Fruit fly (Drosophila melanogaster) whole organism, embryonic: ENCODE results near the gene CG6766.

Experiments used
- Bgb ChIP-seq: fragments of 200-800 bp; sonication (Bioruptor generic); IDR thresholded peaks from 2 replicates; pipeline ENCODE4 v1.3.6; 2022; ENCODE audit warnings: missing biosample characterization, missing genetic modification characterization; ENCODE audit not compliant: partially characterized antibody
- CG10462 ChIP-seq: fragments of 200-800 bp; sonication (Bioruptor generic); optimal IDR thresholded peaks from 2 replicates; lab custom pipeline; 2016; ENCODE audit warnings: missing biosample characterization, missing genetic modification characterization
- CG10654 ChIP-seq: fragments of 200-800 bp; sonication (Bioruptor generic); optimal IDR thresholded peaks from 2 replicates; lab custom pipeline; 2016; ENCODE audit warnings: missing biosample characterization, missing genetic modification characterization
- CG11456 ChIP-seq: fragments of 200-800 bp; sonication (Bioruptor generic); IDR thresholded peaks from 3 replicates; pipeline ENCODE4 v1.3.6; 2022; ENCODE audit warnings: missing biosample characterization, missing genetic modification characterization
- CG13287 ChIP-seq: fragments of 200-800 bp; sonication (Bioruptor generic); IDR thresholded peaks from 2 replicates; pipeline ENCODE4 v1.3.6; 2022; ENCODE audit warnings: missing biosample characterization, missing genetic modification characterization; ENCODE audit not compliant: partially characterized antibody
- CG13296 ChIP-seq: fragments of 200-800 bp; sonication (Bioruptor generic); optimal IDR thresholded peaks from 3 replicates; lab custom pipeline; 2018; ENCODE audit warnings: missing biosample characterization, mild to moderate bottlenecking, missing genetic modification characterization
- CG1602 ChIP-seq: fragments of 200-800 bp; sonication (Bioruptor generic); optimal IDR thresholded peaks from 3 replicates; lab custom pipeline; 2016; ENCODE audit warnings: missing biosample characterization, missing genetic modification characterization
- CG17612 ChIP-seq: fragments of 200-800 bp; sonication (Bioruptor generic); IDR thresholded peaks from 2 replicates; pipeline ENCODE4 v1.3.6; 2022; ENCODE audit warnings: missing biosample characterization, missing genetic modification characterization
- CG1832 ChIP-seq: fragments of 200-800 bp; sonication (Bioruptor generic); optimal IDR thresholded peaks from 2 replicates; lab custom pipeline; 2017; ENCODE audit warnings: missing biosample characterization, mild to moderate bottlenecking, missing genetic modification characterization, inconsistent platforms
- CG31224 ChIP-seq: fragments of 200-800 bp; sonication (Bioruptor generic); IDR thresholded peaks from 2 replicates; pipeline ENCODE4 v1.3.6; 2022; ENCODE audit warnings: missing biosample characterization, missing genetic modification characterization
- CG31388 ChIP-seq: fragments of 200-800 bp; sonication (Bioruptor generic); optimal IDR thresholded peaks from 2 replicates; lab custom pipeline; 2016; ENCODE audit warnings: missing biosample characterization, missing genetic modification characterization
- CG32767 ChIP-seq: fragments of 200-800 bp; sonication (Bioruptor generic); IDR thresholded peaks from 2 replicates; pipeline ENCODE4 v1.3.6; 2022; ENCODE audit warnings: missing biosample characterization, missing genetic modification characterization
- CG3407 ChIP-seq: fragments of 200-800 bp; sonication (Bioruptor generic); optimal IDR thresholded peaks from 2 replicates; lab custom pipeline; 2018; ENCODE audit warnings: missing biosample characterization, mild to moderate bottlenecking, missing genetic modification characterization
- CG34376 ChIP-seq: fragments of 200-800 bp; sonication (Bioruptor generic); optimal IDR thresholded peaks from 2 replicates; lab custom pipeline; 2018; ENCODE audit warnings: missing biosample characterization, mild to moderate bottlenecking, missing genetic modification characterization
- CG3726 ChIP-seq: fragments of 200-800 bp; sonication (Bioruptor generic); IDR thresholded peaks from 3 replicates; pipeline ENCODE4, ENCODE4 v1.3.6; 2022; ENCODE audit warnings: missing biosample characterization, missing genetic modification characterization
- CG3847 ChIP-seq: fragments of 200-800 bp; sonication (Bioruptor generic); IDR thresholded peaks from 2 replicates; pipeline ENCODE4 v1.3.6; 2022; ENCODE audit warnings: missing biosample characterization, missing genetic modification characterization
- CG6175 ChIP-seq: fragments of 200-800 bp; sonication (Bioruptor generic); IDR thresholded peaks from 3 replicates; pipeline ENCODE4 v1.3.6; 2022; ENCODE audit warnings: missing biosample characterization, missing genetic modification characterization
- CG6813 ChIP-seq: fragments of 200-800 bp; sonication (Bioruptor generic); optimal IDR thresholded peaks from 2 replicates; lab custom pipeline; 2017; ENCODE audit warnings: missing biosample characterization, missing genetic modification characterization, mild to moderate bottlenecking, moderate library complexity, missing genetic modification reagents
- CG7556 ChIP-seq: fragments of 200-800 bp; sonication (Bioruptor generic); optimal IDR thresholded peaks from 2 replicates; lab custom pipeline; 2017; ENCODE audit warnings: missing biosample characterization, mild to moderate bottlenecking, missing genetic modification characterization
- CG9609 ChIP-seq: fragments of 200-800 bp; sonication (Bioruptor generic); optimal IDR thresholded peaks from 3 replicates; lab custom pipeline; 2016; ENCODE audit warnings: missing biosample characterization, missing genetic modification characterization
- E2f2 ChIP-seq: fragments of 200-800 bp; sonication (Bioruptor generic); IDR thresholded peaks from 2 replicates; pipeline ENCODE4 v1.3.6; 2022; ENCODE audit warnings: missing biosample characterization, missing genetic modification characterization
- GATAe ChIP-seq: fragments of 200-800 bp; sonication (Bioruptor generic); conservative IDR thresholded peaks from 2 replicates; pipeline ENCODE4 v1.3.6; 2022; ENCODE audit warnings: missing biosample characterization, missing genetic modification characterization
- Hmx ChIP-seq: fragments of 200-800 bp; sonication (Bioruptor generic); optimal IDR thresholded peaks from 2 replicates; lab custom pipeline; 2016; ENCODE audit warnings: missing biosample characterization, missing genetic modification characterization
- MESR4 ChIP-seq: fragments of 200-800 bp; sonication (Bioruptor generic); optimal IDR thresholded peaks from 2 replicates; lab custom pipeline; 2018; ENCODE audit warnings: missing biosample characterization, mild to moderate bottlenecking, missing genetic modification characterization, moderate library complexity
- Myb ChIP-seq: fragments of 200-800 bp; sonication (Bioruptor generic); optimal IDR thresholded peaks from 2 replicates; lab custom pipeline; 2016; ENCODE audit warnings: missing biosample characterization, missing genetic modification characterization
- NfI ChIP-seq: fragments of 200-800 bp; sonication (Bioruptor generic); optimal IDR thresholded peaks from 3 replicates; lab custom pipeline; 2018; ENCODE audit warnings: missing biosample characterization, mild to moderate bottlenecking, missing genetic modification characterization, moderate library complexity
- Pdp1 ChIP-seq, 2 experiments: fragments of 200-800 bp; sonication (Bioruptor generic); optimal IDR thresholded peaks; 3 replicates each; lab custom pipeline; 2016; ENCODE audit warnings: missing biosample characterization in 2 of 2, missing genetic modification characterization in 2 of 2, mild to moderate bottlenecking in 1 of 2, moderate library complexity in 1 of 2
- Ravus ChIP-seq: fragments of 200-800 bp; sonication (Bioruptor generic); IDR thresholded peaks from 2 replicates; pipeline ENCODE4 v1.3.6; 2022; ENCODE audit warnings: missing biosample characterization, missing genetic modification characterization
- Rfx ChIP-seq: fragments of 200-800 bp; sonication (Bioruptor generic); IDR thresholded peaks from 2 replicates; pipeline ENCODE4 v1.3.6; 2022; ENCODE audit warnings: missing biosample characterization, missing genetic modification characterization
- Sox100B ChIP-seq: fragments of 200-800 bp; sonication (Bioruptor generic); optimal IDR thresholded peaks from 3 replicates; lab custom pipeline; 2018; ENCODE audit warnings: missing biosample characterization, mild to moderate bottlenecking, missing genetic modification characterization
- amos ChIP-seq: fragments of 200-800 bp; sonication (Bioruptor generic); IDR thresholded peaks from 2 replicates; pipeline ENCODE4 v1.3.6; 2022; ENCODE audit warnings: missing biosample characterization, missing genetic modification characterization; ENCODE audit not compliant: partially characterized antibody
- btn ChIP-seq: fragments of 200-800 bp; sonication (Bioruptor generic); optimal IDR thresholded peaks from 2 replicates; lab custom pipeline; 2016; ENCODE audit warnings: missing biosample characterization, missing genetic modification characterization
- cad ChIP-seq: fragments of >200 bp; optimal IDR thresholded peaks from 2 replicates; lab custom pipeline; 2017; ENCODE audit warnings: missing biosample characterization, missing genetic modification characterization
- corto ChIP-seq: fragments of 200-800 bp; sonication (Bioruptor generic); optimal IDR thresholded peaks from 2 replicates; lab custom pipeline; 2016; ENCODE audit warnings: missing biosample characterization, mild to moderate bottlenecking, missing genetic modification characterization, moderate library complexity
- emc ChIP-seq: fragments of 200-800 bp; sonication (Bioruptor generic); optimal IDR thresholded peaks from 2 replicates; lab custom pipeline; 2016; ENCODE audit warnings: missing biosample characterization, missing genetic modification characterization
- grn ChIP-seq: fragments of 200-800 bp; sonication (Bioruptor generic); optimal IDR thresholded peaks from 3 replicates; lab custom pipeline; 2017; ENCODE audit warnings: missing biosample characterization, missing genetic modification characterization
- gt ChIP-seq: fragments of 200-800 bp; sonication (Bioruptor generic); IDR thresholded peaks from 2 replicates; pipeline ENCODE4 v1.3.6; 2022; ENCODE audit warnings: missing biosample characterization, missing genetic modification characterization
- kni ChIP-seq: fragments of 200-800 bp; sonication (Bioruptor generic); optimal IDR thresholded peaks from 3 replicates; lab custom pipeline; 2017; ENCODE audit warnings: mild to moderate bottlenecking, missing biosample characterization, missing genetic modification reagents, missing genetic modification characterization
- knrl ChIP-seq: fragments of 200-800 bp; sonication (Bioruptor generic); IDR thresholded peaks from 3 replicates; pipeline ENCODE4 v1.3.6; 2022; ENCODE audit warnings: missing biosample characterization, missing genetic modification characterization; ENCODE audit not compliant: partially characterized antibody
- lilli ChIP-seq: fragments of 200-800 bp; sonication (Bioruptor generic); optimal IDR thresholded peaks from 3 replicates; lab custom pipeline; 2016; ENCODE audit warnings: missing biosample characterization, missing genetic modification characterization
- mam ChIP-seq: fragments of 200-800 bp; sonication (Bioruptor generic); optimal IDR thresholded peaks from 3 replicates; lab custom pipeline; 2016; ENCODE audit warnings: missing biosample characterization, missing genetic modification characterization
- mld ChIP-seq: fragments of 200-800 bp; sonication (Bioruptor generic); IDR thresholded peaks from 3 replicates; pipeline ENCODE4 v1.3.6; 2022; ENCODE audit warnings: missing biosample characterization, missing genetic modification characterization; ENCODE audit not compliant: partially characterized antibody
- nom ChIP-seq: fragments of 200-800 bp; sonication (Bioruptor generic); optimal IDR thresholded peaks from 2 replicates; lab custom pipeline; 2017; ENCODE audit warnings: missing biosample characterization, missing genetic modification characterization, mild to moderate bottlenecking, moderate library complexity, missing genetic modification reagents
- onecut ChIP-seq: fragments of 200-800 bp; sonication (Bioruptor generic); IDR thresholded peaks from 2 replicates; pipeline ENCODE4 v1.3.6; 2022; ENCODE audit warnings: missing biosample characterization, missing genetic modification characterization
- pan ChIP-seq, 4 experiments: fragments of >200 bp in 3 of 4; fragments of 200-800 bp in 1 of 4; sonication (Bioruptor generic) in 1 of 4; optimal IDR thresholded peaks in 3 of 4; IDR thresholded peaks in 1 of 4; 2 replicates each; pipeline versions ENCODE4 v1.3.6 to Lab custom; 2017 to 2022; ENCODE audit warnings: missing biosample characterization in 2 of 4, missing genetic modification characterization in 2 of 4, mixed read lengths in 1 of 4
- pros ChIP-seq: fragments of 200-800 bp; sonication (Bioruptor generic); optimal IDR thresholded peaks from 3 replicates; lab custom pipeline; 2019; ENCODE audit warnings: missing biosample characterization, mild to moderate bottlenecking, missing genetic modification characterization, moderate library complexity
- repo ChIP-seq: fragments of 200-800 bp; sonication (Bioruptor generic); optimal IDR thresholded peaks from 2 replicates; lab custom pipeline; 2016; ENCODE audit warnings: missing biosample characterization, missing genetic modification characterization
- run ChIP-seq: fragments of 200-800 bp; sonication (Bioruptor generic); optimal IDR thresholded peaks from 3 replicates; lab custom pipeline; 2018; ENCODE audit warnings: missing biosample characterization, mild to moderate bottlenecking, missing genetic modification characterization
- sens ChIP-seq: fragments of 200-800 bp; sonication (Bioruptor generic); peaks from one replicate; lab custom pipeline; 2016; ENCODE audit warnings: missing biosample characterization, missing genetic modification characterization
- sisA ChIP-seq: fragments of 200-800 bp; sonication (Bioruptor generic); IDR thresholded peaks from 2 replicates; pipeline ENCODE4 v1.3.6; 2022; ENCODE audit warnings: missing biosample characterization, missing genetic modification characterization
- tx ChIP-seq: fragments of 200-800 bp; sonication (Bioruptor generic); optimal IDR thresholded peaks from 2 replicates; lab custom pipeline; 2016; ENCODE audit warnings: missing biosample characterization, missing genetic modification characterization

Gene CG6766

dm6 chr2L:12040510-12040909 lies at the start of gene CG6766 (continued):
- TF ChIP-seq emc (GFP tag; lab: Kevin White, UChicago) (no peak), Hmx (GFP tag; lab: Kevin White, UChicago) (no peak), pros (GFP tag; lab: Kevin White, UChicago) (no peak), CG13287 (GFP tag; lab: Robert Waterston, UW) (peak; percentile 48; the same call in 1 of the 2 replicates), amos (GFP tag; lab: Robert Waterston, UW) (no peak; the same call in 1 of the 2 replicates), CG17612 (GFP tag; lab: Robert Waterston, UW) (no peak), pan (optimal IDR thresholded peaks at IDR 0.05; lab: Kevin White, UChicago) (no peak), pan (GFP tag; optimal IDR thresholded peaks at IDR 0.05 in 1 of 2, IDR thresholded peaks at IDR 0.05 in 1 of 2) (no peak), E2f2 (GFP tag; lab: Robert Waterston, UW) (peak; percentile 49), sisA (GFP tag; lab: Robert Waterston, UW) (no peak), nom (no peak), Bgb (GFP tag; lab: Robert Waterston, UW) (no peak), CG3847 (GFP tag; lab: Robert Waterston, UW) (no peak), corto (no peak), CG1602 (GFP tag; lab: Kevin White, UChicago) (no peak), GATAe (GFP tag; lab: Robert Waterston, UW) (no peak), Sox100B (GFP tag; lab: Kevin White, UChicago) (no peak), run (tag; lab: Kevin White, UChicago) (no peak), repo (no peak), CG6813 (GFP tag; lab: Kevin White, UChicago) (no peak), mam (GFP tag; lab: Kevin White, UChicago) (no peak), CG7556 (no peak), CG31388 (GFP tag; lab: Kevin White, UChicago) (no peak), CG1832 (GFP tag; lab: Kevin White, UChicago) (no peak), MESR4 (GFP tag; lab: Kevin White, UChicago) (peak; percentile 60), grn (GFP tag; lab: Kevin White, UChicago) (no peak), CG3407 (GFP tag; lab: Kevin White, UChicago) (no peak), CG31224 (GFP tag; lab: Robert Waterston, UW) (no peak), knrl (GFP tag; lab: Robert Waterston, UW) (no peak; the same call in 2 of the 3 replicates), sens (GFP tag; lab: Kevin White, UChicago) (peak; percentile 73), Ravus (GFP tag; lab: Robert Waterston, UW) (no peak), cad (GFP tag; lab: Kevin White, UChicago) (no peak), CG3726 (no peak), onecut (GFP tag; lab: Robert Waterston, UW) (no peak), Myb (GFP tag; lab: Kevin White, UChicago) (peak; percentile 87), mld (no peak), CG10462 (GFP tag; lab: Kevin White, UChicago) (no peak), kni (no peak), gt (GFP tag; lab: Robert Waterston, UW) (no peak), CG32767 (no peak), CG10654 (GFP tag; lab: Kevin White, UChicago) (no peak), lilli (no peak), CG9609 (GFP tag; lab: Kevin White, UChicago) (no peak), Rfx (GFP tag; lab: Robert Waterston, UW) (no peak; the same call in 1 of the 2 replicates), CG6175 (GFP tag; lab: Robert Waterston, UW) (no peak), CG11456 (GFP tag; lab: Robert Waterston, UW) (no peak), NfI (no peak), btn (no peak), tx (GFP tag; lab: Kevin White, UChicago) (no peak), CG34376 (peak; percentile 9), CG13296 (GFP tag; lab: Kevin White, UChicago) (no peak), Pdp1 (GFP tag; optimal IDR thresholded peaks at IDR 0.05; lab: Kevin White, UChicago) (no peak)
